Fruit fly (Drosophila melanogaster): ENCODE results near the gene CG10663.
A peak's percentile ranks its signal among the peaks of the same experiment; 100 is the strongest.

The CG10663 gene

DNA sequence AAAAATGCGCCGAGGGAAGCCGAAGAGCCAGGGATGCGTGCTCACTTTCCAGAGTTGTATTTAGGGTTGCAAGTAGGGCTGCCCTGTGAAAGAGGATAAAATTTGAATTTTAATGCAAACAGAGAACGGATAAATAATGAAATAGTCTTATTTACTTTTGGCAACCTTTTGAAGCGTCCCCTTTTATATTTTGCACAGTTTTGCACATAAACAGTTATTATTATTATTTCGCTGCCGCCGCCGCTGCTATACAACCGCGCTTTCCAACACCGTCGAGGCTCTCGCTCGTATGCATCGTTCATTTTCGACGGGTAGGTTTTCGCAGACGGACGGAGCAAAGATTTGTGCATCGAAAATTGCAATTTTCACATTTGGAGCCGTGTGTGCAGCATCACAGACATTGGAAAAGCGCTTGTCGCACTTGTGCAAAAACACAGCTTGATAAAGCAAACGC, 30.0 kb upstream of the CG10663 start, which contains the start of the genes sti and tral (continued):
- TF ChIP-seq dac (GFP tag; optimal IDR thresholded peaks at IDR 0.05) (peak; percentile 50), acj6 (GFP tag; optimal IDR thresholded peaks at IDR 0.05) (no peak), Hr39 (GFP tag; optimal IDR thresholded peaks at IDR 0.05) (peak; percentile 92), CG11902 (GFP tag; optimal IDR thresholded peaks at IDR 0.05) (peak; percentile 82), Hr4 (GFP tag; optimal IDR thresholded peaks at IDR 0.05) (peak; percentile 90), CG10631 (GFP tag; optimal IDR thresholded peaks at IDR 0.05) (peak; percentile 88), Hr38 (GFP tag; optimal IDR thresholded peaks at IDR 0.05) (peak; percentile 78), CG6808 (GFP tag; optimal IDR thresholded peaks at IDR 0.05) (peak; percentile 35), CG9139 (GFP tag; optimal IDR thresholded peaks at IDR 0.05) (peak; percentile 29), Blimp-1 (GFP tag; optimal IDR thresholded peaks at IDR 0.05) (peak; percentile 52), OdsH (GFP tag; optimal IDR thresholded peaks at IDR 0.05) (peak; percentile 87), CG3032 (tag; optimal IDR thresholded peaks at IDR 0.05) (peak; percentile 71), CG32006 (GFP tag; optimal IDR thresholded peaks at IDR 0.05) (no peak), spab (GFP tag; optimal IDR thresholded peaks at IDR 0.05) (no peak), svp (GFP tag) (no peak), Eip93F (GFP tag; optimal IDR thresholded peaks at IDR 0.05) (peak; percentile 22), Smox (GFP tag; optimal IDR thresholded peaks at IDR 0.05) (no peak), Sox15 (GFP tag; optimal IDR thresholded peaks at IDR 0.05) (peak; percentile 82), CG3919 (GFP tag; optimal IDR thresholded peaks at IDR 0.05) (peak; percentile 89), achi (GFP tag; optimal IDR thresholded peaks at IDR 0.05) (peak; percentile 88), lz (GFP tag; optimal IDR thresholded peaks at IDR 0.05) (peak; percentile 92), CG11294 (GFP tag; IDR thresholded peaks at IDR 0.05) (peak; percentile 27; the same call in 1 of the 2 replicates), CG6854 (GFP tag; optimal IDR thresholded peaks at IDR 0.05) (peak; percentile 44), fkh (GFP tag; optimal IDR thresholded peaks at IDR 0.05) (peak; percentile 55)

DNA sequence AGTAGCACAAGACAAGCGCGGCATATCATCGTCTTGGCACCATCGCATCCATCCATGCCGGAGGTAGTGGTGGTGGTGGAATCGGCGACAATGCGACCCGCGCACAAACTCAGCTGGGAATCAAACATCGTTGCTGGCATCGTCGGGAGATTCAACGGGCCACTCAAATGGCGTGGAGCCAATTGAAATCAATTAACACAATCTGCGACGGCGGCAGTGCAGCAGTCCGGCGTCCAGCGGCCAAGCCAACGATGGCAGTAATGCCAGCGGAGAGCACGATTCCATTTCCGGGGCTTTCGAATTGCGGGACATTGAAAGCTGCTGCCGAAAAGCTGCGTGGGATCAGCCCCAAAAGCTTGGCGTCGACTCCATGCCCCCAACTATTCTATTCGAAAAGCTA, 22.7 kb upstream of the CG10663 start, which contains the start of gene CG10654:
TSS of gene CG10654 (minus strand) at position 270 of the 400 bp plus-strand sequence.
- TF ChIP-seq CG6808 (GFP tag; optimal IDR thresholded peaks at IDR 0.05) = no peak
- no peak for TF ChIP-seq CG6854 (GFP tag; optimal IDR thresholded peaks at IDR 0.05)
- TF ChIP-seq CG6163 (GFP tag; IDR thresholded peaks at IDR 0.05) = no peak
- TF ChIP-seq svp (GFP tag) = no peak
- TF ChIP-seq spab (GFP tag; optimal IDR thresholded peaks at IDR 0.05) = no peak
- TF ChIP-seq Smox (GFP tag; optimal IDR thresholded peaks at IDR 0.05) = no peak
- TF ChIP-seq ss (GFP tag; optimal IDR thresholded peaks at IDR 0.05) = no peak
- no peak for TF ChIP-seq CG16779 (tag; optimal IDR thresholded peaks at IDR 0.05)
- TF ChIP-seq esn (GFP tag; optimal IDR thresholded peaks at IDR 0.05) = no peak

DNA sequence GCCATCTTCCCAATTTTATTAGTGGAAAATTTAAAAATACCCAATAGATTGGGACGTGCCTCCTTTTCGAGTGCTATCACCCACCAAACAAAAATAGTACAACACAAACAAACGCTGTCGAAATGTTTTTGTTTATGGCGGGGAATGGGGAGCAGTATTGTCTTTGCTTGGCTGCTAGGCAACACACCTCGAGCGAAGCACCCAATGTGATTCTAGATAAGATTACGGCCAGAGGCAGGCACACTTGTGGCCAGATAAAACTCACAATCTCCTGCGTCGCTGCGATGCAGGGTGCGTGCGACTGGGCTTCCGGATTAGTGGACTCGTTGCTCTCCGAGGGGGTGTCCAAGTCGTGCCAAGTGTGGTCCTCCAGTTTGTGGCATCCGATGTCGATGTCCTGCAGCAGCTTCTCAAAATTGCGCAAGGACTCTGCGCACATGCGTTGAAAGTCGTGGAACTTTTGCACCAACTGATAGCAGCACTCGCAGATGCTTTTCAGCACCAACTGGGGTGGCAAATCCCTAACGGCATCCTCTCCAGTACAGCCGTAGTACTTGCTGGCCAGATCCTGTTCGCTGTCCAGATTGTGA, 22.2 kb upstream of the CG10663 start:
- TF ChIP-seq CG3919 (GFP tag; optimal IDR thresholded peaks at IDR 0.05) = no peak
- no peak for TF ChIP-seq CG8319 (GFP tag; optimal IDR thresholded peaks at IDR 0.05)
- TF ChIP-seq CG4318 (GFP tag; optimal IDR thresholded peaks at IDR 0.05) = no peak
- no peak for TF ChIP-seq Hr4 (GFP tag; optimal IDR thresholded peaks at IDR 0.05)
- TF ChIP-seq eg (GFP tag; IDR thresholded peaks at IDR 0.05) = no peak
- TF ChIP-seq Lpt (GFP tag; optimal IDR thresholded peaks at IDR 0.05) = no peak
- no peak for TF ChIP-seq CG6808 (GFP tag; optimal IDR thresholded peaks at IDR 0.05)
- TF ChIP-seq Ets96B (tag; optimal IDR thresholded peaks at IDR 0.05) = no peak
- no peak for TF ChIP-seq dsx (GFP tag; optimal IDR thresholded peaks at IDR 0.05; ENCODE audit: poor library complexity, severe bottlenecking)
- TF ChIP-seq acj6 (GFP tag; optimal IDR thresholded peaks at IDR 0.05) = no peak
- TF ChIP-seq esn (GFP tag; optimal IDR thresholded peaks at IDR 0.05) = no peak
- TF ChIP-seq CG11902 (GFP tag; optimal IDR thresholded peaks at IDR 0.05) = no peak
- TF ChIP-seq svp (GFP tag) = no peak
- TF ChIP-seq fd59A (GFP tag; optimal IDR thresholded peaks at IDR 0.05) = no peak
- no peak for TF ChIP-seq CG15336 (GFP tag; IDR thresholded peaks at IDR 0.05)
- no peak for TF ChIP-seq cyc (GFP tag; optimal IDR thresholded peaks at IDR 0.05)
